Fruit fly (Drosophila melanogaster): ENCODE results near the gene NFAT.

DNA sequence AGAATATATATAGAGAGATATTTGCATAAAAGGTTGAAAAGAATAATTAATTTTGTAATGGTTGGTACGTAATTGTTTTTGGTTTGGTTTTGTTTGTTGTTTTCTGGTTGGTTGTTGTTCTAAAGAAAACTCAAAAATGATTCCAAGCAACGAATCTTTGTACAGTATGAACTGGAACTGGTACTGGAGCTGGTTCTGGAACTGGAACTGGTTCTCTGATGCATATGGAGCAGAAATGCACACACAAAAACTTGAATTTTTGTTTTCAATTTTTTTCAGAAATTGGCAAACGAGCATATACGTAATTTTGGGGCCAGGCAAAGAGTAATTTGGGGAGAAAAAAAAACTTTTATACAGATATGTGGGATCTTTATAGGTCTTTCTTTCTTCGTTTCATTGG, 26.8 kb upstream of the NFAT start:
- no peak for TF ChIP-seq CG9705 (GFP tag; optimal IDR thresholded peaks at IDR 0.05)
- TF ChIP-seq psq (GFP tag; optimal IDR thresholded peaks at IDR 0.05) = no peak
- no peak for TF ChIP-seq CG32264 (GFP tag; optimal IDR thresholded peaks at IDR 0.05)
- no peak for TF ChIP-seq sv (GFP tag; optimal IDR thresholded peaks at IDR 0.05)
- TF ChIP-seq rgr (GFP tag; optimal IDR thresholded peaks at IDR 0.05) = no peak
- TF ChIP-seq usp (GFP tag; optimal IDR thresholded peaks at IDR 0.05) = no peak
- TF ChIP-seq lola (GFP tag; optimal IDR thresholded peaks at IDR 0.05) = no peak

Measured in whole organism, wandering third instar larva.